Fruit fly (Drosophila melanogaster) whole organism, prepupa: ENCODE measurements around the gene CG34313.

Source experiments
- CG1621 ChIP-seq: fragments of 200-800 bp; sonication (Bioruptor generic); optimal IDR thresholded peaks from 3 replicates; lab custom pipeline; 2018; ENCODE audit warnings: missing biosample characterization, mild to moderate bottlenecking, missing genetic modification characterization
- CG31627 ChIP-seq: fragments of 200-800 bp; sonication (Bioruptor generic); optimal IDR thresholded peaks from 3 replicates; lab custom pipeline; 2016; ENCODE audit warnings: missing biosample characterization, missing genetic modification characterization
- CG6792 ChIP-seq: fragments of 200-800 bp; sonication (Bioruptor generic); optimal IDR thresholded peaks from 3 replicates; lab custom pipeline; 2016; ENCODE audit warnings: missing biosample characterization, missing genetic modification characterization
- CG6854 ChIP-seq: fragments of 200-800 bp; sonication (Bioruptor generic); optimal IDR thresholded peaks from 2 replicates; lab custom pipeline; 2017; ENCODE audit warnings: missing biosample characterization, mild to moderate bottlenecking, missing genetic modification characterization
- CG8632 ChIP-seq: fragments of 200-800 bp; sonication (Bioruptor generic); optimal IDR thresholded peaks from 3 replicates; lab custom pipeline; 2016; ENCODE audit warnings: missing biosample characterization, missing genetic modification characterization
- Gug ChIP-seq: fragments of 200-800 bp; sonication (Bioruptor generic); IDR thresholded peaks from 2 replicates; pipeline ENCODE4 v1.3.6; 2022; ENCODE audit warnings: missing biosample characterization, missing genetic modification characterization
- Hr4 ChIP-seq: fragments of 200-800 bp; sonication (Bioruptor generic); optimal IDR thresholded peaks from 3 replicates; lab custom pipeline; 2016; ENCODE audit warnings: missing biosample characterization, missing genetic modification characterization
- Smox ChIP-seq: fragments of 200-800 bp; sonication (Bioruptor generic); optimal IDR thresholded peaks from 3 replicates; lab custom pipeline; 2016; ENCODE audit warnings: missing biosample characterization, missing genetic modification characterization
- svp ChIP-seq: fragments of 200-800 bp; sonication (Bioruptor generic); peaks from one replicate; lab custom pipeline; 2016; ENCODE audit warnings: missing biosample characterization, missing genetic modification characterization
- topi ChIP-seq: fragments of 200-800 bp; sonication (Bioruptor generic); optimal IDR thresholded peaks from 3 replicates; lab custom pipeline; 2016; ENCODE audit warnings: missing biosample characterization, missing genetic modification characterization

DNA sequence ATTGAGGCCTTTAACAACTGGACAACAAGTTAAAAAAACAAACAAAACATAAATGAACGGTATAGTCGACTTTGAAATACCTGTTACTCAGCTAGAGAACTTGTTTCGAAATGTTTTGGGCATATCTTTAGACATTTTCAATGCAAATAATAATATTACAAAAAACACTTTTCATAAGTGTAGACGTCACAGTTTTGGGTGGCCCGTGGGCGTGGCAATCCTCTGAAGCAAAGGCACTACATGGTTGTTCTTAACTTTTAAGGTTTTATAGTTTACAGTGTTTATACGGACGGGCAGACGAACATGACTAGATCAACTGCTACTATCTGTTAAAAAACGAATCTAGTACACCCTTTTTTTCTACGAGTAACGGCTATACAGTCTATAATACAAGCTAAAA, 36.8 kb upstream of the CG34313 start:
- TF ChIP-seq CG8632 (GFP tag; lab: Kevin White, UChicago): peak; percentile 25
- peak; percentile 47 for TF ChIP-seq topi
- TF ChIP-seq Smox (GFP tag; lab: Kevin White, UChicago): peak; percentile 41
- TF ChIP-seq CG1621 (tag; lab: Kevin White, UChicago): no peak
- TF ChIP-seq svp (GFP tag; lab: Kevin White, UChicago): peak; percentile 74
- no peak for TF ChIP-seq Gug
- peak; percentile 48 for TF ChIP-seq CG31627 (GFP tag; lab: Kevin White, UChicago)
- TF ChIP-seq CG6854: no peak
- peak; percentile 57 for TF ChIP-seq Hr4 (GFP tag; lab: Kevin White, UChicago)
- TF ChIP-seq CG6792: peak; percentile 21
